Worm (Caenorhabditis elegans): Measurements from ENCODE around the gene Y73C8B.1.

Y73C8B.1 gene

DNA sequence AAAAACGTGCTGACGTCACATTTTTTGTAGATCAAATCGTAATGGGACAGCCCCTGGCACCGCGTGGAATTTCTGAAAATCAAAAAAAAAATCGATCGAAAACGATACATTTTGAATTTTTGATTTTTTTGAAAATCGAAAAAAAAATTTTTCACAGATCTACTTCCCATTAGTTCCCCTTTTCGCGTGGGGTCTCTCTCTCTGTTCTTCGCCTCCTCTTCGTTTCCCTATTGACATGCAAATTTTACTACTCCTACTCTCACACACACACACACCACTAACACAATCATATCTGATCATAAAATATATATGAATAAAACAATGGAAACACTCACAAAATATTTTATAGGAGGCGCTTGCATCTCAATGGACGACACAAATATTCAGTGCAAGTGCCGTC is 21.9 kb upstream of the Y73C8B.1 start:
- TF ChIP-seq swsn-7 (tag; optimal IDR thresholded peaks at IDR 0.05) (no peak), efl-1 (optimal IDR thresholded peaks at IDR 0.05) (no peak), efl-1 (GFP tag; optimal IDR thresholded peaks at IDR 0.05 in 1 of 2) (peak in 1 of 2 experiments; percentile 71), hlh-17 (GFP tag; optimal IDR thresholded peaks at IDR 0.05; ENCODE audit: borderline replicate concordance) (no peak)

DNA sequence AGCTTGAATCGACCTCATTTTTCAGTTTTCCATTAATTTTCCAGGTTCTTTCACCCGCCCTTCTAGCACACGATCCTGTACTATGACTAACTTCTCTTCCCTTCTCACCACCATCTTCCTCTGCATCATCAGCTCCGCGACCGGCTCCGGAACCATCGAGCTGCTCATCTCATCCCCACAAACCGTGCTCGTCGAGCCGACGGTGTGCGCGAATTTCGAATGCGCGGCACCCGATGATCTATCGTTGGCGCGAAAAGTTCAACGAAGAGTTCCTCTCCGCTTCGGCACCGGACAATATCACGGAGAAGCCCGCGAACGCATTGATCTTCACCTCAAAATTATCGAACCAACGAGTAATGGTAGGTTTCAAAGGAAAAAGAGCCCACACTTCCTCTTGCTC is 13.5 kb upstream of the Y73C8B.1 start, which contains the start of gene apx-1:
Gene apx-1, plus strand, starts transcription at position 50 of the 400 bp plus-strand sequence.
- TF ChIP-seq efl-1 (optimal IDR thresholded peaks at IDR 0.05) (no peak), efl-1 (GFP tag; optimal IDR thresholded peaks at IDR 0.05 in 1 of 2) (peak in 1 of 2 experiments; percentile 9), fos-1 (tag; optimal IDR thresholded peaks at IDR 0.05) (no peak)

DNA sequence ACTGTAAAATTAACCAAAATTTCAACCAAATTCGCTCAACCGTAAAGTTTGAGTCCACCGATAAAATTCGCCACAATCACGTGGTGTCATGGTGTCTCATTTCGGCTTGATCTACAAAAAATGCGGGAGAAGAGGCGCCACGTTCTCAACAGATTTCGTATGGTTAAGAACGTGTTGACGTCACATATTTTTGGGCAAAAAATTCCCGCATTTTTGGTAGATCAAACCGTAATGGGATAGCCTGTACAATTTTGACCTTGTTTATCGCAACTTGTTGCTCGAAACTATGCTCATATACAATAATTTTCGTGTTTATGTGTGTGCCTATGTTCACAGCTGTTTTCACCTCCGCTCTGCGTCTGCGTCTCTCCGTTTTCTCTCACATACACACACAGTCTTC is 12.3 kb upstream of the Y73C8B.1 start:
- TF ChIP-seq hlh-4 (tag; optimal IDR thresholded peaks at IDR 0.05) (no peak), efl-1 (optimal IDR thresholded peaks at IDR 0.05) (no peak), efl-1 (GFP tag; optimal IDR thresholded peaks at IDR 0.05 in 1 of 2) (peak in 1 of 2 experiments; percentile 71)

DNA sequence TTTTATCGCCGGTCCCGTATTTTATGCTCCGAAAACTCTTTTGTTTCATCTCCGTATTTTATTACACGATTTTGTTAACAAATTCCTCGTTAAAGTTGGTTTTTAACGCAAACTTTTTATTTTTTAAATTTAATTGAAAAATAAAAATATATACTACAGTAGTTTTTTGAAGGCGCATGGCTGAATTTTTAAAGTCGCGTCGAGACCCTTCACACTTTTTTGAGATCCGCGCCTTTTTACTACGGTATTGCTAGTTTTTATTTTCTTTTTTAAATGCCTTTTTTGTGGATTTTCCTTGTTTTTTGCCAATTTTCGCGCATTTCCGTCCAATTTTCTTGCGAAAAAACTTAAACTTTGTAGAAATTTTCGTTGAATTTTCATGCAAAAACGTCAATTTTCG is 7.8 kb upstream of the Y73C8B.1 start:
- TF ChIP-seq sox-4 (tag; optimal IDR thresholded peaks at IDR 0.05) (no peak), egl-13 (tag; optimal IDR thresholded peaks at IDR 0.05) (no peak), nhr-20 (tag; optimal IDR thresholded peaks at IDR 0.05) (no peak), tlp-1 (tag; optimal IDR thresholded peaks at IDR 0.05) (no peak), alr-1 (tag; optimal IDR thresholded peaks at IDR 0.05; ENCODE audit: borderline replicate concordance) (no peak), unc-30 (tag; optimal IDR thresholded peaks at IDR 0.05) (no peak), Y116A8C.19 (tag; optimal IDR thresholded peaks at IDR 0.05; ENCODE audit: borderline replicate concordance) (no peak)

DNA sequence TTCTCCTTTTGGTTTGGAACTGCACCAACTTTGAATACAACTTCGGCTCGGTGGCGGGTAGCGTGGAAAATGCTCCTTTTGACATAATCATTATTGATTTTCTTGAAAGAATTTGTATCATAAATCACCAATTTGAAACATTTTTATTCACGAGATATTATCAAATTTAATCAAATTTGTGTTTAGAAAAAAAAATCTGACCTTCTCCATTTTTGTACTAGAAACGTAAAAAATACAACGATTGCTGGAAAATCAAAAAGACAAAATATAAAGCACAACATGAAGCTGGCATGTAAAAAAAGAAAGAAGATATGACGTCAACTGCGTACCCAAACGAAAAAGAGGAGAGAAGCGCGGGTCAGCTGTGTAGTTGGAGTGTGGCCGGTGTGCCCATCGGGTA is 3.6 kb upstream of the Y73C8B.1 start, which contains the start of gene K08D9.4:
Gene K08D9.4, minus strand, starts transcription at position 101 of the 400 bp plus-strand sequence.
- TF ChIP-seq zag-1 (tag; optimal IDR thresholded peaks at IDR 0.05) (no peak), ztf-4 (tag; optimal IDR thresholded peaks at IDR 0.05) (no peak), rnt-1 (tag; optimal IDR thresholded peaks at IDR 0.05) (peak; percentile 3), elt-3 (tag; optimal IDR thresholded peaks at IDR 0.05) (no peak), ceh-63 (GFP tag; optimal IDR thresholded peaks at IDR 0.05) (no peak), ets-5 (GFP tag; IDR thresholded peaks at IDR 0.05) (no peak), sup-37 (GFP tag; optimal IDR thresholded peaks at IDR 0.05) (no peak), fos-1 (tag; optimal IDR thresholded peaks at IDR 0.05) (no peak)

DNA sequence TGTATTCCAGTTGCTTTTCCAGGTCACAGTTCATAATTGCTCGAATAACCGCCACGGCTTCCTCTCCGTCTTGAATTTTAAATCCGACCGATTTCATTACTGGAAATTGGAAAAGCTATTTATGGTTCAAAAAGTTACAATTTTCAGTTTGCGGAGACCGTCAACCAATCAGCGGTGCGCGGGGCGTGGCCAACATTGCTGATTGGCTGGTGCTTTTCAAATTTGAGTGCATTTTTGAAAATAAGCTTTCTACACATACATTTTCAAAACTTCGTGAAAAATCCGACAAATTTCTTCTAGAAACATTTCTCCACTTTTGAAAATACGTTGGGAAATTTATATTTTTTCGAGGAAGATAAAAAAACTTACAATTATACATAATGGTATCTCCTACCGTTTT is 868 bp downstream of the Y73C8B.1 start:
- TF ChIP-seq C16A3.4 (tag; optimal IDR thresholded peaks at IDR 0.05): no peak
- no peak for TF ChIP-seq ceh-90 (tag; optimal IDR thresholded peaks at IDR 0.05)
- no peak for TF ChIP-seq nhr-237 (tag; optimal IDR thresholded peaks at IDR 0.05)
- no peak for TF ChIP-seq nhr-12 (tag; optimal IDR thresholded peaks at IDR 0.05)
- no peak for TF ChIP-seq zip-4 (GFP tag; optimal IDR thresholded peaks at IDR 0.05)
- TF ChIP-seq hpl-2 (GFP tag; optimal IDR thresholded peaks at IDR 0.05): no peak

DNA sequence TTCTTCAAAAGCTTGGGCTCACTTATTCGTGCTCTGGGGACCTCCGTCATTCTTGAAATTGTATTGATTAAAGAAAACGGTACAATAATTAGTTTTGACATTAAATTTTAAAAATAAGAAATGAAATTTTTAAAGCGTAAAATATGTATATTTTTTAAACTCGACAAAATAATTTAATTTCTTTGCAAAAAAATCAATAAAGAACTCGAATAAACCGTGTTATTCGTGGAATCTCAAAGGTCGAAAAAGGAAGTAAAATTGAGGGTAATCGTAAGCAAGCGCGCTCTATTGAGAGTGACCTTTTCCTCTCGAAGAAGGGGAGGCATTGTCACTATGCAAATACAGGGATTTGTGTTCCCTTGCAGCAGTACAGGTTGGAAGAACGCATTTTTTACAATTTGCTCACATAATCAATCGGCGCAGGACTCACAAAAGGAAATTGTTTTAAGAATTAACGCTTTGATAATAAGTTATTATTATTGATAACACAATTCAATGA is 1.7 kb downstream of the Y73C8B.1 start, which contains the start of gene Y73C8B.2:
Gene Y73C8B.2, minus strand, starts transcription at position 51 of the 499 bp plus-strand sequence.
- TF ChIP-seq lin-14 (GFP tag; optimal IDR thresholded peaks at IDR 0.05): peak; percentile 76
- TF ChIP-seq ztf-11 (tag; optimal IDR thresholded peaks at IDR 0.05): no peak
- no peak for TF ChIP-seq jun-1 (tag; optimal IDR thresholded peaks at IDR 0.05)
- TF ChIP-seq ets-5 (GFP tag; IDR thresholded peaks at IDR 0.05): no peak
- TF ChIP-seq lir-3 (tag; optimal IDR thresholded peaks at IDR 0.05; ENCODE audit: poor library complexity): no peak
- no peak for TF ChIP-seq aha-1 (tag; optimal IDR thresholded peaks at IDR 0.05)
- no peak for TF ChIP-seq sptf-1 (tag; optimal IDR thresholded peaks at IDR 0.05)
- no peak for TF ChIP-seq elt-3 (tag; optimal IDR thresholded peaks at IDR 0.05)
- peak; percentile 22 for TF ChIP-seq C16A3.4 (tag; optimal IDR thresholded peaks at IDR 0.05)
- TF ChIP-seq irx-1 (tag; optimal IDR thresholded peaks at IDR 0.05): peak; percentile 3
- no peak for TF ChIP-seq nhr-77 (tag; optimal IDR thresholded peaks at IDR 0.05)
- TF ChIP-seq nhr-71 (tag; optimal IDR thresholded peaks at IDR 0.05): peak; percentile 39
- TF ChIP-seq nhr-76 (tag; optimal IDR thresholded peaks at IDR 0.05): no peak
- no peak for TF ChIP-seq ztf-4 (tag; optimal IDR thresholded peaks at IDR 0.05)
- no peak for TF ChIP-seq unc-86 (tag; optimal IDR thresholded peaks at IDR 0.05)
- no peak for TF ChIP-seq pqm-1 (tag; optimal IDR thresholded peaks at IDR 0.05)
- TF ChIP-seq hlh-4 (tag; optimal IDR thresholded peaks at IDR 0.05): no peak
- peak; percentile 31 for TF ChIP-seq nhr-20 (tag; optimal IDR thresholded peaks at IDR 0.05)
- peak; percentile 45 for TF ChIP-seq nhr-85 (tag)
- no peak for TF ChIP-seq efl-3 (GFP tag; optimal IDR thresholded peaks at IDR 0.05)
- TF ChIP-seq ceh-90 (tag; optimal IDR thresholded peaks at IDR 0.05): no peak
- TF ChIP-seq vab-15 (tag; optimal IDR thresholded peaks at IDR 0.05): no peak
- TF ChIP-seq ceh-63 (GFP tag; optimal IDR thresholded peaks at IDR 0.05): no peak
